Fruit fly (Drosophila melanogaster) whole organism, embryonic: ENCODE measurements around the gene Bcat.
A peak's percentile ranks its signal among the peaks of the same experiment; 100 is the strongest.

Source experiments
- Bgb ChIP-seq: fragments of 200-800 bp; sonication (Bioruptor generic); IDR thresholded peaks from 2 replicates; pipeline ENCODE4 v1.3.6; 2022; ENCODE audit warnings: missing biosample characterization, missing genetic modification characterization; ENCODE audit not compliant: partially characterized antibody
- C15 ChIP-seq: fragments of 200-800 bp; sonication (Bioruptor generic); IDR thresholded peaks from 3 replicates; pipeline ENCODE4 v1.3.6; 2022; ENCODE audit warnings: missing biosample characterization, missing genetic modification characterization
- CG10321 ChIP-seq: fragments of 200-800 bp; sonication (Bioruptor generic); IDR thresholded peaks from 2 replicates; pipeline ENCODE4 v1.3.6; 2022; ENCODE audit warnings: missing biosample characterization, missing genetic modification characterization
- CG10462 ChIP-seq: fragments of 200-800 bp; sonication (Bioruptor generic); optimal IDR thresholded peaks from 2 replicates; lab custom pipeline; 2016; ENCODE audit warnings: missing biosample characterization, missing genetic modification characterization
- CG11247 ChIP-seq: fragments of 200-800 bp; sonication (Bioruptor generic); IDR thresholded peaks from 2 replicates; pipeline ENCODE4 v1.3.6; 2022; ENCODE audit warnings: missing biosample characterization, missing genetic modification characterization
- CG12659 ChIP-seq: fragments of 200-800 bp; sonication (Bioruptor generic); optimal IDR thresholded peaks from 3 replicates; lab custom pipeline; 2017; ENCODE audit warnings: mild to moderate bottlenecking, missing biosample characterization, missing genetic modification reagents, missing genetic modification characterization
- CG12942 ChIP-seq: fragments of 200-800 bp; sonication (Bioruptor generic); optimal IDR thresholded peaks from 3 replicates; lab custom pipeline; 2016; ENCODE audit warnings: missing biosample characterization, missing genetic modification characterization
- CG13123 ChIP-seq: fragments of 200-800 bp; sonication (Bioruptor generic); optimal IDR thresholded peaks from 2 replicates; lab custom pipeline; 2016; ENCODE audit warnings: missing biosample characterization, missing genetic modification characterization
- CG15269 ChIP-seq: fragments of 200-800 bp; sonication (Bioruptor generic); optimal IDR thresholded peaks from 2 replicates; lab custom pipeline; 2018; ENCODE audit warnings: missing biosample characterization, mild to moderate bottlenecking, missing genetic modification characterization, moderate library complexity
- CG16863 ChIP-seq: fragments of 200-800 bp; sonication (Bioruptor generic); optimal IDR thresholded peaks from 3 replicates; lab custom pipeline; 2016; ENCODE audit warnings: missing biosample characterization, missing genetic modification characterization
- CG17328 ChIP-seq: fragments of 200-800 bp; sonication (Bioruptor generic); IDR thresholded peaks from 2 replicates; pipeline ENCODE4 v1.3.6; 2022; ENCODE audit warnings: missing biosample characterization, missing genetic modification characterization
- CG3726 ChIP-seq: fragments of 200-800 bp; sonication (Bioruptor generic); IDR thresholded peaks from 3 replicates; pipeline ENCODE4, ENCODE4 v1.3.6; 2022; ENCODE audit warnings: missing biosample characterization, missing genetic modification characterization
- CG3995 ChIP-seq: fragments of 200-800 bp; sonication (Bioruptor generic); optimal IDR thresholded peaks from 3 replicates; lab custom pipeline; 2016; ENCODE audit warnings: missing biosample characterization, missing genetic modification characterization
- CG4707 ChIP-seq: fragments of 200-800 bp; sonication (Bioruptor generic); optimal IDR thresholded peaks from 2 replicates; lab custom pipeline; 2018; ENCODE audit warnings: missing biosample characterization, mild to moderate bottlenecking, missing genetic modification characterization, moderate library complexity
- CG5953 ChIP-seq: fragments of 200-800 bp; sonication (Bioruptor generic); IDR thresholded peaks from 2 replicates; pipeline ENCODE4 v1.3.6; 2022; ENCODE audit warnings: missing biosample characterization, missing genetic modification characterization
- CG6175 ChIP-seq: fragments of 200-800 bp; sonication (Bioruptor generic); IDR thresholded peaks from 3 replicates; pipeline ENCODE4 v1.3.6; 2022; ENCODE audit warnings: missing biosample characterization, missing genetic modification characterization
- CG7745 ChIP-seq: fragments of 200-800 bp; sonication (Bioruptor generic); optimal IDR thresholded peaks from 2 replicates; lab custom pipeline; 2018; ENCODE audit warnings: missing biosample characterization, mild to moderate bottlenecking, missing genetic modification characterization, moderate library complexity
- CG8290 ChIP-seq, 3 experiments: fragments of 200-800 bp; sonication (Bioruptor generic); optimal IDR thresholded peaks; 2 replicates each; lab custom pipeline; 2016 to 2019; ENCODE audit warnings: missing biosample characterization in 3 of 3, missing genetic modification characterization in 3 of 3, mild to moderate bottlenecking in 2 of 3, moderate library complexity in 1 of 3
- CG9609 ChIP-seq: fragments of 200-800 bp; sonication (Bioruptor generic); optimal IDR thresholded peaks from 3 replicates; lab custom pipeline; 2016; ENCODE audit warnings: missing biosample characterization, missing genetic modification characterization
- CG9817 ChIP-seq: fragments of 200-800 bp; sonication (Bioruptor generic); optimal IDR thresholded peaks from 2 replicates; lab custom pipeline; 2018; ENCODE audit warnings: missing biosample characterization, mild to moderate bottlenecking, missing genetic modification characterization, moderate library complexity
- Dref ChIP-seq: fragments of 200-800 bp; sonication (Bioruptor generic); IDR thresholded peaks from 2 replicates; pipeline ENCODE4 v1.3.6; 2022; ENCODE audit warnings: missing biosample characterization, missing genetic modification characterization
- E2f1 ChIP-seq: fragments of 200-800 bp; sonication (Bioruptor generic); IDR thresholded peaks from 2 replicates; pipeline ENCODE4 v1.3.6; 2022; ENCODE audit warnings: missing biosample characterization, missing genetic modification characterization
- Ets97D ChIP-seq: fragments of 200-800 bp; sonication (Bioruptor generic); optimal IDR thresholded peaks from 3 replicates; lab custom pipeline; 2016; ENCODE audit warnings: missing biosample characterization, missing genetic modification characterization
- Hr78 ChIP-seq, 2 experiments: fragments of 200-800 bp in 1 of 2; fragments of >200 bp in 1 of 2; sonication (Bioruptor generic) in 1 of 2; optimal IDR thresholded peaks; 2 replicates each; lab custom pipeline; 2017 to 2019; ENCODE audit warnings: missing biosample characterization in 2 of 2, missing genetic modification characterization in 2 of 2, mild to moderate bottlenecking in 1 of 2, moderate library complexity in 1 of 2
- Lpt ChIP-seq: fragments of >200 bp; optimal IDR thresholded peaks from 2 replicates; lab custom pipeline; 2018; ENCODE audit warnings: missing biosample characterization, missing genetic modification characterization
- Nf-YB ChIP-seq: fragments of 200-800 bp; sonication (Bioruptor generic); optimal IDR thresholded peaks from 3 replicates; lab custom pipeline; 2019; ENCODE audit warnings: missing biosample characterization, mild to moderate bottlenecking, missing genetic modification characterization, moderate library complexity
- Six4 ChIP-seq: fragments of 200-800 bp; sonication (Bioruptor generic); optimal IDR thresholded peaks from 2 replicates; lab custom pipeline; 2016; ENCODE audit warnings: missing biosample characterization, missing genetic modification characterization
- Usf ChIP-seq: fragments of 200-800 bp; sonication (Bioruptor generic); optimal IDR thresholded peaks from 2 replicates; lab custom pipeline; 2017; ENCODE audit warnings: missing genotype, missing biosample characterization, missing genetic modification characterization
- Xrp1 ChIP-seq: fragments of 200-800 bp; sonication (Bioruptor generic); IDR thresholded peaks from 2 replicates; pipeline ENCODE4 v1.3.6; 2022; ENCODE audit warnings: missing biosample characterization, missing genetic modification characterization
- ash1 ChIP-seq: fragments of 200-800 bp; sonication (Bioruptor generic); optimal IDR thresholded peaks from 2 replicates; lab custom pipeline; 2018; ENCODE audit warnings: missing biosample characterization, mild to moderate bottlenecking, missing genetic modification characterization
- bbx ChIP-seq: fragments of 200-800 bp; sonication (Bioruptor generic); IDR thresholded peaks from 2 replicates; pipeline ENCODE4 v1.3.6; 2022; ENCODE audit warnings: missing biosample characterization, missing genetic modification characterization; ENCODE audit not compliant: partially characterized antibody
- bcd ChIP-seq: fragments of 200-800 bp; sonication (Bioruptor generic); optimal IDR thresholded peaks from 2 replicates; lab custom pipeline; 2017; ENCODE audit warnings: missing biosample characterization, mild to moderate bottlenecking, missing genetic modification characterization
- chif ChIP-seq, 2 experiments: fragments of 200-800 bp; sonication (Bioruptor generic); optimal IDR thresholded peaks; 3 replicates each; lab custom pipeline; 2016; ENCODE audit warnings: missing biosample characterization in 2 of 2, missing genetic modification characterization in 2 of 2
- exex ChIP-seq: fragments of 200-800 bp; sonication (Bioruptor generic); optimal IDR thresholded peaks from 4 replicates; lab custom pipeline; 2018; ENCODE audit warnings: missing biosample characterization, mild to moderate bottlenecking, missing genetic modification characterization, moderate library complexity
- fd102C ChIP-seq: fragments of 200-800 bp; sonication (Bioruptor generic); optimal IDR thresholded peaks from 2 replicates; lab custom pipeline; 2018; ENCODE audit warnings: missing biosample characterization, mild to moderate bottlenecking, missing genetic modification characterization, moderate library complexity
- fd3F ChIP-seq: fragments of 200-800 bp; sonication (Bioruptor generic); optimal IDR thresholded peaks from 2 replicates; lab custom pipeline; 2018; ENCODE audit warnings: missing biosample characterization, mild to moderate bottlenecking, missing genetic modification characterization, moderate library complexity
- gt ChIP-seq: fragments of 200-800 bp; sonication (Bioruptor generic); IDR thresholded peaks from 2 replicates; pipeline ENCODE4 v1.3.6; 2022; ENCODE audit warnings: missing biosample characterization, missing genetic modification characterization
- hth ChIP-seq: fragments of >200 bp; optimal IDR thresholded peaks from 2 replicates; lab custom pipeline; 2017; ENCODE audit warnings: inconsistent platforms
- kay ChIP-seq: fragments of 200-800 bp; sonication (Bioruptor generic); optimal IDR thresholded peaks from 2 replicates; lab custom pipeline; 2016; ENCODE audit warnings: missing biosample characterization, missing genetic modification characterization
- lbe ChIP-seq: fragments of 200-800 bp; sonication (Bioruptor generic); optimal IDR thresholded peaks from 2 replicates; lab custom pipeline; 2016; ENCODE audit warnings: missing biosample characterization, mild to moderate bottlenecking, missing genetic modification characterization
- lov ChIP-seq, 2 experiments: fragments of 200-800 bp in 1 of 2; fragments of >200 bp in 1 of 2; sonication (Bioruptor generic) in 1 of 2; IDR thresholded peaks in 1 of 2; optimal IDR thresholded peaks in 1 of 2; 2 replicates in 1 of 2; 3 replicates in 1 of 2; pipeline versions ENCODE4 v1.3.6 to Lab custom; 2017 to 2022; ENCODE audit warnings: missing biosample characterization in 1 of 2, missing genetic modification characterization in 1 of 2
- pzg ChIP-seq: fragments of 200-800 bp; sonication (Bioruptor generic); optimal IDR thresholded peaks from 3 replicates; lab custom pipeline; 2018; ENCODE audit warnings: missing biosample characterization, mild to moderate bottlenecking, missing genetic modification characterization, moderate library complexity
- sisA ChIP-seq: fragments of 200-800 bp; sonication (Bioruptor generic); IDR thresholded peaks from 2 replicates; pipeline ENCODE4 v1.3.6; 2022; ENCODE audit warnings: missing biosample characterization, missing genetic modification characterization
- slbo ChIP-seq: fragments of 200-800 bp; sonication (Bioruptor generic); IDR thresholded peaks from 2 replicates; pipeline ENCODE4 v1.3.6; 2022; ENCODE audit warnings: missing biosample characterization, missing genetic modification characterization
- tio ChIP-seq: fragments of 200-800 bp; sonication (Bioruptor generic); optimal IDR thresholded peaks from 2 replicates; lab custom pipeline; 2017; ENCODE audit warnings: missing biosample characterization, missing genetic modification characterization, inconsistent platforms
- trh ChIP-seq: fragments of 200-800 bp; sonication (Bioruptor generic); optimal IDR thresholded peaks from 2 replicates; lab custom pipeline; 2016; ENCODE audit warnings: missing biosample characterization, missing genetic modification characterization
- tx ChIP-seq: fragments of 200-800 bp; sonication (Bioruptor generic); optimal IDR thresholded peaks from 2 replicates; lab custom pipeline; 2016; ENCODE audit warnings: missing biosample characterization, missing genetic modification characterization

Bcat gene

dm6 chrX:13387373-13387850, 9.3 kb upstream of the Bcat start, which contains the start of the genes Ype and CG1662 (continued):
- peak; percentile 76 for TF ChIP-seq CG15269 (tag; lab: Kevin White, UChicago)
- TF ChIP-seq CG8290 (GFP tag; optimal IDR thresholded peaks at IDR 0.05; lab: Kevin White, UChicago) = peak; percentile 40
- peak; percentile 27 to 52 for TF ChIP-seq CG8290 (tag; optimal IDR thresholded peaks at IDR 0.05; lab: Kevin White, UChicago)
- peak; percentile 52 for TF ChIP-seq CG16863
- peak; percentile 55 to 62 for TF ChIP-seq chif (GFP tag; optimal IDR thresholded peaks at IDR 0.05; lab: Kevin White, UChicago)
- TF ChIP-seq bbx (GFP tag; lab: Robert Waterston, UW) = no peak; the same call in 1 of the 2 replicates
- TF ChIP-seq CG10321 (GFP tag; lab: Robert Waterston, UW) = no peak
- peak; percentile 68 for TF ChIP-seq Usf (GFP tag; lab: Kevin White, UChicago)
- TF ChIP-seq trh (GFP tag; lab: Kevin White, UChicago) = peak; percentile 4
- peak; percentile 58 for TF ChIP-seq tx (GFP tag; lab: Kevin White, UChicago)
- TF ChIP-seq CG11247 = peak; percentile 68

dm6 chrX:13390465-13391173, 6.1 kb upstream of the Bcat start:
- TF ChIP-seq CG5953 (GFP tag; lab: Robert Waterston, UW) (no peak), Xrp1 (GFP tag; lab: Robert Waterston, UW) (peak; percentile 44; the same call in 1 of the 2 replicates), ash1 (no peak), sisA (GFP tag; lab: Robert Waterston, UW) (peak; percentile 24; the same call in 1 of the 2 replicates), Dref (no peak), CG6175 (0 out of 3 replicates have a peak, but pooled peaks have one; percentile 14), fd102C (GFP tag; lab: Kevin White, UChicago) (no peak), fd3F (GFP tag; lab: Kevin White, UChicago) (peak; percentile 83), kay (GFP tag; lab: Kevin White, UChicago) (no peak), Hr78 (GFP tag; optimal IDR thresholded peaks at IDR 0.05; lab: Kevin White, UChicago) (no peak), C15 (GFP tag; lab: Robert Waterston, UW) (no peak), CG4707 (no peak), CG3995 (no peak), slbo (peak; percentile 87), lbe (peak; percentile 43), CG10321 (GFP tag; lab: Robert Waterston, UW) (0 out of 2 replicates have a peak, but pooled peaks have one; percentile 35), CG9817 (tag; lab: Kevin White, UChicago) (peak; percentile 73), pzg (GFP tag; lab: Kevin White, UChicago) (no peak), Bgb (GFP tag; lab: Robert Waterston, UW) (no peak), Six4 (no peak), Nf-YB (peak; percentile 57), CG17328 (GFP tag; lab: Robert Waterston, UW) (0 out of 2 replicates have a peak, but pooled peaks have one; percentile 28), lov (optimal IDR thresholded peaks at IDR 0.05; lab: Kevin White, UChicago) (no peak), lov (GFP tag; IDR thresholded peaks at IDR 0.05; lab: Robert Waterston, UW) (no peak), CG12942 (GFP tag; lab: Kevin White, UChicago) (peak; percentile 13), bcd (peak; percentile 64), CG13123 (GFP tag; lab: Kevin White, UChicago) (no peak), CG9609 (GFP tag; lab: Kevin White, UChicago) (no peak), hth (lab: Kevin White, UChicago) (no peak), Ets97D (GFP tag; lab: Kevin White, UChicago) (no peak), Lpt (GFP tag; lab: Kevin White, UChicago) (no peak), CG3726 (GFP tag; lab: Robert Waterston, UW) (no peak), tio (GFP tag; lab: Kevin White, UChicago) (no peak), E2f1 (GFP tag; lab: Robert Waterston, UW) (peak; percentile 66), exex (tag; lab: Kevin White, UChicago) (peak; percentile 48), CG7745 (no peak), gt (GFP tag; lab: Robert Waterston, UW) (no peak), CG10462 (no peak), CG12659 (GFP tag; lab: Kevin White, UChicago) (peak; percentile 75)
